Worm (Caenorhabditis elegans) whole organism, L4/young adult: Measurements from ENCODE around the gene madf-9.

Experiments
- W03F9.2 ChIP-seq: fragments of 150-350 bp; optimal IDR thresholded peaks from 2 replicates; lab custom pipeline; 2014; ENCODE audit warnings: missing biosample characterization, missing genetic modification characterization
- him-1 ChIP-seq: sonication (generic microtip); optimal IDR thresholded peaks from 2 replicates; lab custom pipeline; 2016; ENCODE audit warnings: missing genotype, missing genetic modification reagents, missing genetic modification characterization, missing compliant biosample characterization

DNA sequence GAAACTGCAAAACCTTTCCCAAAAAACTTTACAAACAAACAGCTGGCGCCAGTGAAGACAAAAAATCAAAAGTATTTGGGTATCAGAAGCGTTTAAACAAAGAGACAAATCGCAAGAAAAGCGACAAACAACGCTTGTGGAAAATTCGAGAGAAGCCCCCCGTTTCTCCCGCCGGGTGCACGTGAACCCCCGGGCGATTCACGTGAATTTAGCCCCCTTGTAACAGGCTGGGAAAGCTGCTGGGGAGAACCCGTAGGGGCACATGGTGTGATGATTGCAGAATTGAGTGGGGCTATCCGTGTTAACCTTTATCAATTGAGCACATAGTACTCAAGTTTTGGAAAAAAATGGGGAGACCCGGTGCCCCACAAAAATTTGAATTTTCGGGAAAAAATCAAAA lies 17.3 kb downstream of the madf-9 start:
- no peak for TF ChIP-seq him-1 (tag; lab: Kevin White, UChicago)
- no peak for TF ChIP-seq W03F9.2 (tag; lab: Kevin White, UChicago)
